Worm (Caenorhabditis elegans): Measurements from ENCODE around the gene F37C12.10.

F37C12.10 gene

DNA sequence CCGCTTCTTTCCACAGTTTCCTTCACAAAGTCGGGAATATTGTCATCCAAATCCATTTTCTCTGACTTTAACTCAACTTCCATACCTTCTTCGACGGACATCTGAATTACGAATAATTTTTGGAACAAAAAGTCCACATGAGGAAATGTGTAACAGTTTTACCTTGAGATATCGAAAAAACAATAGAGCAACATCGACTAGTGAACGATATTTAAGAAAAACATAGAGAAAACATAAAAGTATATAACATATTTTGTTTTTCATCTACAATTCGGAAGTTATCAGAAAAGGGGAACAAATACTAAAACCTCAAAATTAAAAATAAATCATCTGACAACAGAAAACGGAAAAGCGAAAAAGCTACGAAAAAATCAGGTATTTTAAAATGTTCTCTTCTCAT is 44.6 kb upstream of the F37C12.10 start, which contains the start of gene adr-2:
adr-2 (minus strand) TSS at position 101 of the 400 bp plus-strand sequence.
- TF ChIP-seq elt-3 (tag; optimal IDR thresholded peaks at IDR 0.05), result no peak
- TF ChIP-seq aly-2 (tag; optimal IDR thresholded peaks at IDR 0.05), result no peak
- no peak for TF ChIP-seq ztf-11 (tag; optimal IDR thresholded peaks at IDR 0.05)
- TF ChIP-seq lin-39 (tag; optimal IDR thresholded peaks at IDR 0.05), result no peak
- TF ChIP-seq ceh-9 (tag; optimal IDR thresholded peaks at IDR 0.05), result no peak
- no peak for TF ChIP-seq nhr-237 (tag; optimal IDR thresholded peaks at IDR 0.05)
- no peak for TF ChIP-seq nhr-25 (tag; optimal IDR thresholded peaks at IDR 0.05)
- no peak for TF ChIP-seq eor-1 (tag; optimal IDR thresholded peaks at IDR 0.05)
- no peak for TF ChIP-seq nhr-67 (tag; optimal IDR thresholded peaks at IDR 0.05)
- TF ChIP-seq mdl-1 (tag; optimal IDR thresholded peaks at IDR 0.05), result no peak
- TF ChIP-seq daf-12 (tag; optimal IDR thresholded peaks at IDR 0.05), result no peak
- no peak for TF ChIP-seq ceh-28 (tag; optimal IDR thresholded peaks at IDR 0.05)
- no peak for TF ChIP-seq nhr-11 (tag; optimal IDR thresholded peaks at IDR 0.05)

DNA sequence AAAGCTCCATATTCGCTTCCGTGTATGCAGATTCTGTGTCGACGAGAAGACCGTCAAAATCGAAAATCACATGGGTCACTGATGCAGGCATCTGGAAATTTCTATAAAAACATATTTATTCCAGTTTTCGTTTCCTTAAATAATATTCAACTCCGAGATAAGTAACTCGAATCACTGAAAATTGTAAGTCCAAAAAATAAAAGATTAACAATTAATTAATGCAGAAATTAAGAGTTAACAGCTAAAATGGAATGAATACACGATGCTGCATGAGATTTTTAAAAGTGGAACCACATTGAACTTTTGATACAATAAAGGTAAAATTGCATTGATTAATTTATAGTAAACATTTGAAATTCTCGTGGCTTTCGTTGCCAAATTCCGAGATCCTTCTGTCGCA is 42.7 kb upstream of the F37C12.10 start, which contains the start of gene R151.10:
R151.10 (minus strand) TSS at position 101 of the 400 bp plus-strand sequence.
- TF ChIP-seq ztf-11 (tag; optimal IDR thresholded peaks at IDR 0.05), result no peak
- TF ChIP-seq sea-2 (GFP tag; optimal IDR thresholded peaks at IDR 0.05), result no peak
- no peak for TF ChIP-seq mml-1 (tag; optimal IDR thresholded peaks at IDR 0.05)
- TF ChIP-seq snpc-4 (tag; optimal IDR thresholded peaks at IDR 0.05), result no peak
- no peak for TF ChIP-seq hmg-11 (tag; optimal IDR thresholded peaks at IDR 0.05)
- TF ChIP-seq daf-12 (tag; optimal IDR thresholded peaks at IDR 0.05), result no peak
- TF ChIP-seq ZK546.5 (tag; optimal IDR thresholded peaks at IDR 0.05), result no peak
- no peak for TF ChIP-seq aly-2 (tag; optimal IDR thresholded peaks at IDR 0.05)
- no peak for TF ChIP-seq nhr-11 (tag; optimal IDR thresholded peaks at IDR 0.05)

DNA sequence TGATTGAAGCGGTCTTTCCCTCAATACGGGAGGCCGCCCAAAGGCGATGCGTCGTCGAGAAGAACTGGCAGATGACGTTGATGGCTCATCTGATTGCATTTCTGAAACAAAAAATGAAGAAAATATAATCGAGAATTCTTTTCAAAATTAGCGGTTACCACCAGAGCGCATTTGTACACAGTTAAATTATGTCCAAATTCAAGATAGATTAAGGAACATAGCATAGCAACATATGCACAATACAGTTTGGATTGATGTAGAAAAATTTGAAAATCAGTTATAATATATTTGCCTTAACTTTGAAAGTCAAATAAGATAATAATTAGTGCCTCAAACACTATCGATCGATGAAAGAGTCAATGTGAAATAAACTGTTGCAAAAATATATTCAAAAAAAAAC is 41.5 kb upstream of the F37C12.10 start, which contains the start of gene R151.8:
R151.8 (minus strand) TSS at position 101 of the 400 bp plus-strand sequence.
- TF ChIP-seq aly-2 (tag; optimal IDR thresholded peaks at IDR 0.05) (no peak), ztf-11 (tag; optimal IDR thresholded peaks at IDR 0.05) (no peak), sea-2 (GFP tag; optimal IDR thresholded peaks at IDR 0.05) (no peak), ceh-9 (tag; optimal IDR thresholded peaks at IDR 0.05) (no peak)

DNA sequence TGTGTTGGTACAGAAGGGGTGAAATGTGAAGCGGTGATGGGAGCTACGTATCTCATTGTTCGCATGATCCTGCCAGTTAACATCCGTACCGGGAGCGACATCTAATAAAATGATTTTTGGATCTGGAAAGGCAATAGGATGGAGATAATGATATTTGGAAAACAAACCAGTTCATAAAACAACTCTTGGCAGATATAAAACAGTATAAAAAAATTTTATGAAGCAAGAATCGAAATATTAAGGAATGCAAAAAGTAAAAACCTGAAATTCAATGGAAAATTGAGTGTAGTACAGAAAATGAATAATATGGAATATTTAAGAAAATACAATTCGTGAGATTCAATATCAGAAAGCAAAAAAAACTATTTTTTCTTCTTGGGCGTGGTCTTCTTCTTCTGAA is 38.4 kb upstream of the F37C12.10 start, which contains the start of gene hsp-75:
hsp-75 (minus strand) TSS at position 101 of the 400 bp plus-strand sequence.
- TF ChIP-seq aly-2 (tag; optimal IDR thresholded peaks at IDR 0.05) (no peak), fos-1 (tag; optimal IDR thresholded peaks at IDR 0.05) (no peak), mdl-1 (tag; optimal IDR thresholded peaks at IDR 0.05) (no peak), zag-1 (tag; optimal IDR thresholded peaks at IDR 0.05) (no peak)

DNA sequence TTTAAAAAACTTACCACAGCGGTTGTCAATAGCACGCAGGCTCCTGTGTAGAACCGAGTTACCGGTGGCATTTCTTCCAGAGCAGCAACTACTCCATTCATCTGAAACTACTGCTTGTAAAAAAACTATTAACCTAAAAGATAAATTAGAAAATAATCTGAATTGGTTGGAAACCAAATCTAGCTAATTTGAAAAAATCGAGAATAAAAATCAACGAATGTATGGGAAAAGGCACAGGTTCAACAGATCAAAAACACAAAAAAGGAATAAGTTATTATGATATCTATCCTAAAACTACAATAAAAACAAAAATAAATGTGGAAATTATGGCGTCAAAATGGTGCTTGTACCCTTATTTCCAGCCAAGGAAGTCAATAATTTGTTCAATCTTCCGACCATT is 34.8 kb upstream of the F37C12.10 start, which contains the start of gene der-2:
der-2 (minus strand) TSS at position 101 of the 400 bp plus-strand sequence.
- TF ChIP-seq R02D3.7 (tag; optimal IDR thresholded peaks at IDR 0.05) (no peak), nhr-67 (tag; optimal IDR thresholded peaks at IDR 0.05) (no peak), egl-27 (tag; optimal IDR thresholded peaks at IDR 0.05) (no peak), mml-1 (tag; optimal IDR thresholded peaks at IDR 0.05) (no peak), egl-5 (tag; optimal IDR thresholded peaks at IDR 0.05) (no peak), aly-2 (tag; optimal IDR thresholded peaks at IDR 0.05) (no peak), nhr-76 (tag; optimal IDR thresholded peaks at IDR 0.05) (no peak), ceh-9 (tag; optimal IDR thresholded peaks at IDR 0.05) (no peak), unc-62 (GFP tag; optimal IDR thresholded peaks at IDR 0.05) (no peak), snpc-4 (tag; optimal IDR thresholded peaks at IDR 0.05) (no peak), zag-1 (tag; optimal IDR thresholded peaks at IDR 0.05) (no peak), mdl-1 (tag; optimal IDR thresholded peaks at IDR 0.05) (no peak), elt-3 (tag; optimal IDR thresholded peaks at IDR 0.05) (no peak), nhr-28 (tag; optimal IDR thresholded peaks at IDR 0.05) (no peak)

DNA sequence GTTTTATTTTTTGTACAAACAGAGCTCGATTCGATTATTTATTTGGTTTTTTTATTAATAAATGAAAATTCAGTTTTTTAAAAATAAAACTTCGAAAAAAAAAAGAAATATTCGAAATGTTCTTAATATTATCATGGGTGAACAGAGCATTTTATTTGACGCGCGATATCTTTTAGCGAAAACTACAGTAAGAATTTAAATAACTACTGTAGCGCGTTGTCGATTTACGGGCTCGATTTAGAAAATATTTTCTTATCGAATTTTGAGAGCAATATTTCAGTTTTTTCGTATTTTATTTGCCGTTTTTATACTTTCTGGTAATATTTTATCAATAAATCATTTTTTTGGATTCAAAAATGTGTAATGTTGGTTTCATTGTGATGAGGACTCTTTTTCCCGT is 32.9 kb upstream of the F37C12.10 start:
- no peak for TF ChIP-seq nhr-77 (tag; optimal IDR thresholded peaks at IDR 0.05)
- TF ChIP-seq lsy-12 (tag; optimal IDR thresholded peaks at IDR 0.05), result no peak
- TF ChIP-seq fkh-2 (tag; optimal IDR thresholded peaks at IDR 0.05), result no peak
- no peak for TF ChIP-seq ztf-4 (tag; optimal IDR thresholded peaks at IDR 0.05)
- no peak for TF ChIP-seq nfya-1 (tag; optimal IDR thresholded peaks at IDR 0.05; ENCODE audit: insufficient read depth)
- no peak for TF ChIP-seq ceh-28 (tag; optimal IDR thresholded peaks at IDR 0.05)
- no peak for TF ChIP-seq pqm-1 (tag; optimal IDR thresholded peaks at IDR 0.05)
- TF ChIP-seq mml-1 (tag; optimal IDR thresholded peaks at IDR 0.05), result no peak
- no peak for TF ChIP-seq fkh-10 (GFP tag; optimal IDR thresholded peaks at IDR 0.05)
- no peak for TF ChIP-seq elt-3 (tag; optimal IDR thresholded peaks at IDR 0.05)
- no peak for TF ChIP-seq nhr-12 (tag; optimal IDR thresholded peaks at IDR 0.05)
- TF ChIP-seq nhr-25 (tag; optimal IDR thresholded peaks at IDR 0.05), result no peak
- no peak for TF ChIP-seq aly-2 (tag; optimal IDR thresholded peaks at IDR 0.05)
- no peak for TF ChIP-seq elt-2 (tag; optimal IDR thresholded peaks at IDR 0.05)

All from whole organism, L3 larva.